Worm (Caenorhabditis elegans) whole organism, L1 larva: Measurements from ENCODE around the gene F59B10.6.

Experiments
- C04F5.9 ChIP-seq: sonication (generic microtip); optimal IDR thresholded peaks from 2 replicates; lab custom pipeline; 2016; ENCODE audit warnings: missing genetic modification characterization, missing compliant biosample characterization
- C16A3.4 ChIP-seq: fragments of 150-350 bp; optimal IDR thresholded peaks from 2 replicates; lab custom pipeline; 2014; ENCODE audit warnings: missing biosample characterization, missing genetic modification characterization
- aha-1 ChIP-seq: fragments of 150-350 bp; optimal IDR thresholded peaks from 2 replicates; lab custom pipeline; 2014; ENCODE audit warnings: missing biosample characterization, missing genetic modification characterization
- alr-1 ChIP-seq: fragments of 200-800 bp; sonication (Bioruptor generic); optimal IDR thresholded peaks from 2 replicates; lab custom pipeline; 2018; ENCODE audit warnings: borderline replicate concordance, mild to moderate bottlenecking, missing genetic modification characterization, missing compliant biosample characterization
- ceh-63 ChIP-seq: fragments of 200-800 bp; sonication (Bioruptor generic); optimal IDR thresholded peaks from 2 replicates; lab custom pipeline; 2018; ENCODE audit warnings: mild to moderate bottlenecking, missing genetic modification characterization, missing compliant biosample characterization
- ceh-8 ChIP-seq: fragments of 200-800 bp; sonication (Bioruptor generic); optimal IDR thresholded peaks from 2 replicates; lab custom pipeline; 2018; ENCODE audit warnings: mild to moderate bottlenecking, missing genetic modification characterization, moderate library complexity, missing compliant biosample characterization
- ces-1 ChIP-seq: fragments of 150-350 bp; optimal IDR thresholded peaks from 2 replicates; lab custom pipeline; 2014; ENCODE audit warnings: missing biosample characterization, missing genetic modification reagents, missing genetic modification characterization
- efl-1 ChIP-seq, 4 experiments: fragments of 150-350 bp; optimal IDR thresholded peaks in 3 of 4; peaks in 1 of 4; 1 replicate in 1 of 4; 2 replicates in 3 of 4; lab custom pipeline; 2014; ENCODE audit warnings: missing biosample characterization in 2 of 4, missing genetic modification characterization in 2 of 4, missing genetic modification reagents in 2 of 4
- egl-13 ChIP-seq: sonication (generic microtip); optimal IDR thresholded peaks from 2 replicates; lab custom pipeline; 2016; ENCODE audit warnings: missing genotype, missing genetic modification reagents, missing genetic modification characterization, missing compliant biosample characterization
- egl-27 ChIP-seq, 2 experiments: fragments of 150-350 bp in 1 of 2; sonication (generic microtip); optimal IDR thresholded peaks; 3 replicates each; lab custom pipeline; 2017 to 2018; ENCODE audit warnings: missing biosample characterization in 2 of 2, missing genetic modification characterization in 2 of 2, missing genetic modification reagents in 2 of 2
- elt-3 ChIP-seq, 6 experiments: fragments of 150-350 bp in 1 of 6; sonication (generic microtip); optimal IDR thresholded peaks; 2 replicates each; lab custom pipeline; 2017 to 2018; ENCODE audit warnings: missing biosample characterization in 6 of 6, missing genetic modification characterization in 6 of 6, inconsistent platforms in 1 of 6
- fkh-10 ChIP-seq: sonication (generic microtip); optimal IDR thresholded peaks from 2 replicates; lab custom pipeline; 2017; ENCODE audit warnings: missing biosample characterization, missing genetic modification reagents, missing genetic modification characterization
- fkh-8 ChIP-seq: sonication (generic microtip); optimal IDR thresholded peaks from 2 replicates; lab custom pipeline; 2016; ENCODE audit warnings: mild to moderate bottlenecking, missing genetic modification characterization, missing compliant biosample characterization
- grh-1 ChIP-seq: fragments of 200-800 bp; sonication (Bioruptor generic); IDR thresholded peaks from 2 replicates; pipeline ENCODE4 v1.3.6; 2022; ENCODE audit warnings: missing genetic modification reagents, missing genetic modification characterization, missing compliant biosample characterization
- hlh-17 ChIP-seq: fragments of 200-800 bp; sonication (Bioruptor generic); optimal IDR thresholded peaks from 2 replicates; lab custom pipeline; 2018; ENCODE audit warnings: missing genetic modification characterization, mild to moderate bottlenecking, missing compliant biosample characterization, moderate library complexity, borderline replicate concordance
- irx-1 ChIP-seq: sonication (generic microtip); optimal IDR thresholded peaks from 2 replicates; lab custom pipeline; 2016; ENCODE audit warnings: missing genetic modification characterization, missing compliant biosample characterization
- isw-1 ChIP-seq: fragments of 200-800 bp; sonication (Bioruptor generic); IDR thresholded peaks from 2 replicates; pipeline ENCODE4 v1.3.6; 2022; ENCODE audit warnings: missing genetic modification characterization, missing compliant biosample characterization
- jun-1 ChIP-seq: fragments of 150-350 bp; optimal IDR thresholded peaks from 2 replicates; lab custom pipeline; 2014; ENCODE audit warnings: missing biosample characterization, missing genetic modification reagents, missing genetic modification characterization
- lin-14 ChIP-seq: fragments of 200-800 bp; sonication (Bioruptor generic); optimal IDR thresholded peaks from 2 replicates; lab custom pipeline; 2018; ENCODE audit warnings: mild to moderate bottlenecking, missing genetic modification characterization, moderate library complexity, missing compliant biosample characterization
- lin-15B ChIP-seq: fragments of 150-350 bp; sonication (generic microtip); optimal IDR thresholded peaks from 3 replicates; lab custom pipeline; 2014; ENCODE audit warnings: missing biosample characterization, missing genetic modification characterization
- lin-39 ChIP-seq: fragments of 150-350 bp; optimal IDR thresholded peaks from 2 replicates; lab custom pipeline; 2014; ENCODE audit warnings: missing biosample characterization, missing genetic modification reagents, missing genetic modification characterization
- lir-3 ChIP-seq: sonication (generic microtip); optimal IDR thresholded peaks from 2 replicates; lab custom pipeline; 2016; ENCODE audit warnings: mild to moderate bottlenecking, missing genetic modification characterization, moderate library complexity, missing compliant biosample characterization; ENCODE audit not compliant: poor library complexity
- lsy-2 ChIP-seq, 2 experiments: fragments of 150-350 bp; optimal IDR thresholded peaks; 2 replicates each; lab custom pipeline; 2014; ENCODE audit warnings: missing biosample characterization in 2 of 2, missing genetic modification characterization in 2 of 2
- mdl-1 ChIP-seq, 2 experiments: fragments of 150-350 bp; optimal IDR thresholded peaks; 2 replicates each; lab custom pipeline; 2014 to 2017; ENCODE audit warnings: missing biosample characterization in 2 of 2, missing genetic modification characterization in 2 of 2, inconsistent platforms in 1 of 2
- mep-1 ChIP-seq: fragments of 150-350 bp; optimal IDR thresholded peaks from 2 replicates; lab custom pipeline; 2014; ENCODE audit warnings: missing biosample characterization, missing genetic modification characterization
- nhr-28 ChIP-seq: fragments of 150-350 bp; optimal IDR thresholded peaks from 2 replicates; lab custom pipeline; 2014; ENCODE audit warnings: missing biosample characterization, missing genetic modification characterization
- nhr-71 ChIP-seq: sonication (generic microtip); optimal IDR thresholded peaks from 2 replicates; lab custom pipeline; 2016; ENCODE audit warnings: mild to moderate bottlenecking, missing genetic modification characterization, moderate library complexity, missing compliant biosample characterization
- nhr-77 ChIP-seq: fragments of 150-350 bp; optimal IDR thresholded peaks from 2 replicates; lab custom pipeline; 2014; ENCODE audit warnings: missing biosample characterization, missing genetic modification characterization
- pag-3 ChIP-seq: sonication (generic microtip); optimal IDR thresholded peaks from 2 replicates; lab custom pipeline; 2017; ENCODE audit warnings: missing genetic modification characterization, mild to moderate bottlenecking, missing compliant biosample characterization, antibody characterized with exemption, borderline replicate concordance; ENCODE audit not compliant: insufficient read depth
- rnt-1 ChIP-seq: sonication (generic microtip); optimal IDR thresholded peaks from 2 replicates; lab custom pipeline; 2016; ENCODE audit warnings: mild to moderate bottlenecking, missing genetic modification characterization, moderate library complexity, missing compliant biosample characterization
- snpc-4 ChIP-seq: fragments of 150-350 bp; optimal IDR thresholded peaks from 2 replicates; lab custom pipeline; 2014; ENCODE audit warnings: missing biosample characterization, missing genetic modification characterization
- sup-37 ChIP-seq: fragments of 200-800 bp; sonication (Bioruptor generic); optimal IDR thresholded peaks from 2 replicates; lab custom pipeline; 2018; ENCODE audit warnings: mild to moderate bottlenecking, missing genetic modification characterization, missing compliant biosample characterization
- tlp-1 ChIP-seq: fragments of 150-350 bp; optimal IDR thresholded peaks from 2 replicates; lab custom pipeline; 2014; ENCODE audit warnings: missing biosample characterization, missing genetic modification characterization
- unc-30 ChIP-seq: sonication (generic microtip); optimal IDR thresholded peaks from 2 replicates; lab custom pipeline; 2017; ENCODE audit warnings: missing biosample characterization, missing genetic modification characterization
- vab-15 ChIP-seq: sonication (generic microtip); optimal IDR thresholded peaks from 2 replicates; lab custom pipeline; 2017; ENCODE audit warnings: missing genotype, mild to moderate bottlenecking, missing genetic modification characterization, missing compliant biosample characterization
- zag-1 ChIP-seq: fragments of 150-350 bp; optimal IDR thresholded peaks from 2 replicates; lab custom pipeline; 2014; ENCODE audit warnings: missing biosample characterization, missing genetic modification characterization
- zip-4 ChIP-seq: fragments of 200-800 bp; sonication (Bioruptor generic); optimal IDR thresholded peaks from 2 replicates; lab custom pipeline; 2018; ENCODE audit warnings: mild to moderate bottlenecking, missing genetic modification characterization, moderate library complexity, missing compliant biosample characterization

F59B10.6 gene

ce11 chrII:10524374-10524773, at the start of gene F59B10.6:
Gene F59B10.6 (minus strand): TSS chrII:10524474.
- TF ChIP-seq elt-3 (tag; optimal IDR thresholded peaks at IDR 0.05; lab: Kevin White, UChicago), result no peak
- TF ChIP-seq lin-15B (tag; lab: Kevin White, UChicago), result no peak
- TF ChIP-seq fkh-8 (tag; lab: Kevin White, UChicago), result no peak
- TF ChIP-seq irx-1, result no peak
- no peak for TF ChIP-seq vab-15 (tag; lab: Kevin White, UChicago)
- no peak for TF ChIP-seq isw-1 (GFP tag; lab: Robert Waterston, UW)
- no peak for TF ChIP-seq sup-37 (GFP tag; lab: Kevin White, UChicago)
- no peak for TF ChIP-seq alr-1 (tag; lab: Kevin White, UChicago)
- no peak for TF ChIP-seq ces-1
- TF ChIP-seq grh-1 (GFP tag; lab: Robert Waterston, UW), result no peak
- TF ChIP-seq efl-1 (optimal IDR thresholded peaks at IDR 0.05; lab: Kevin White, UChicago), result no peak
- TF ChIP-seq efl-1 (GFP tag; optimal IDR thresholded peaks at IDR 0.05 in 1 of 2; lab: Kevin White, UChicago), result no peak
- no peak for TF ChIP-seq lir-3 (tag; lab: Kevin White, UChicago)
- no peak for TF ChIP-seq hlh-17 (GFP tag; lab: Kevin White, UChicago)
- TF ChIP-seq zag-1 (tag; lab: Kevin White, UChicago), result no peak
- no peak for TF ChIP-seq mep-1
- TF ChIP-seq tlp-1, result no peak
- no peak for TF ChIP-seq fkh-10
- no peak for TF ChIP-seq C16A3.4 (tag; lab: Kevin White, UChicago)
- TF ChIP-seq nhr-28 (tag; lab: Kevin White, UChicago), result no peak
- TF ChIP-seq, all 84 proteins: peak for 0

ce11 chrII:10571967-10572366, 47.7 kb upstream of the F59B10.6 start, which contains the start of gene C06A1.3:
Gene C06A1.3 (plus strand): TSS chrII:10572267.
- no peak for TF ChIP-seq egl-13 (tag; lab: Kevin White, UChicago)
- no peak for TF ChIP-seq ceh-63 (GFP tag; lab: Kevin White, UChicago)
- TF ChIP-seq egl-27 (tag; optimal IDR thresholded peaks at IDR 0.05; lab: Kevin White, UChicago), result no peak
- no peak for TF ChIP-seq fkh-8 (tag; lab: Kevin White, UChicago)
- TF ChIP-seq rnt-1 (tag; lab: Kevin White, UChicago), result no peak
- no peak for TF ChIP-seq fkh-10

ce11 chrII:10570302-10570701, 46.0 kb upstream of the F59B10.6 start, which contains the start of gene txt-13:
Gene txt-13 (plus strand): TSS chrII:10570602.
- TF ChIP-seq ceh-8 (GFP tag; lab: Kevin White, UChicago) (no peak), jun-1 (tag; lab: Kevin White, UChicago) (no peak)

ce11 chrII:10569498-10569897, 45.2 kb upstream of the F59B10.6 start:
- TF ChIP-seq efl-1 (optimal IDR thresholded peaks at IDR 0.05; lab: Kevin White, UChicago), result peak in 1 of 2 experiments; percentile 3
- TF ChIP-seq efl-1 (GFP tag; optimal IDR thresholded peaks at IDR 0.05 in 1 of 2; lab: Kevin White, UChicago), result no peak
- TF ChIP-seq zip-4 (GFP tag; lab: Kevin White, UChicago), result no peak
- TF ChIP-seq C04F5.9 (tag; lab: Kevin White, UChicago), result no peak
- TF ChIP-seq aha-1 (tag; lab: Kevin White, UChicago), result no peak
- TF ChIP-seq nhr-77 (tag; lab: Kevin White, UChicago), result no peak
- no peak for TF ChIP-seq mep-1
- TF ChIP-seq unc-30, result no peak
- no peak for TF ChIP-seq lin-15B (tag; lab: Kevin White, UChicago)
- peak; percentile 43 for TF ChIP-seq nhr-71 (tag; lab: Kevin White, UChicago)
- peak in 1 of 2 experiments; percentile 13 for TF ChIP-seq lsy-2 (tag; optimal IDR thresholded peaks at IDR 0.05; lab: Kevin White, UChicago)
- no peak for TF ChIP-seq egl-13 (tag; lab: Kevin White, UChicago)
- TF ChIP-seq sup-37 (GFP tag; lab: Kevin White, UChicago), result no peak
- TF ChIP-seq lin-14 (GFP tag; lab: Kevin White, UChicago), result peak; percentile 79
- TF ChIP-seq lin-39 (tag; lab: Kevin White, UChicago), result no peak
- peak; percentile 86 for TF ChIP-seq pag-3 (tag; lab: Kevin White, UChicago)
- no peak for TF ChIP-seq mdl-1 (tag; optimal IDR thresholded peaks at IDR 0.05; lab: Kevin White, UChicago)
- no peak for TF ChIP-seq snpc-4 (tag; lab: Kevin White, UChicago)
- peak; percentile 44 for TF ChIP-seq rnt-1 (tag; lab: Kevin White, UChicago)
